In genomic region chr2L:3611762-3612424, dm6 we compare ENCODE assay signal across 1 fruit fly cellular context.
TF ChIP-seq lines count a peak whose summit lies in the region.

No protein-coding gene starts in this region.

TF ChIP-seq in whole organism, embryonic, 481 proteins besides CTCF, POLR2A, EP300 and RAD21 (continued from another document):
- TF ChIP-seq rib (GFP tag; IDR thresholded peaks at IDR 0.05; lab: Robert Waterston, UW) (0 out of 2 replicates have a peak, but pooled peaks have one; percentile 34), pan (optimal IDR thresholded peaks at IDR 0.05; lab: Kevin White, UChicago) (no peak), pan (GFP tag; optimal IDR thresholded peaks at IDR 0.05 in 1 of 2, IDR thresholded peaks at IDR 0.05 in 1 of 2) (peak in 1 of 2 experiments; percentile 58), bsh (GFP tag; optimal IDR thresholded peaks at IDR 0.05; lab: Kevin White, UChicago) (no peak), crol (GFP tag; IDR thresholded peaks at IDR 0.05; lab: Robert Waterston, UW) (0 out of 2 replicates have a peak, but pooled peaks have one; percentile 21), ssp (GFP tag; IDR thresholded peaks at IDR 0.05; lab: Robert Waterston, UW) (no peak), Deaf1 (tag; optimal IDR thresholded peaks at IDR 0.05; lab: Kevin White, UChicago) (peak; percentile 21), Nf-YA (GFP tag; IDR thresholded peaks at IDR 0.05; lab: Robert Waterston, UW) (0 out of 2 replicates have a peak, but pooled peaks have one; percentile 24), z (GFP tag; IDR thresholded peaks at IDR 0.05; lab: Robert Waterston, UW) (0 out of 3 replicates have a peak, but pooled peaks have one; percentile 24), ken (GFP tag; IDR thresholded peaks at IDR 0.05; lab: Robert Waterston, UW) (0 out of 3 replicates have a peak, but pooled peaks have one; percentile 11), CG6654 (GFP tag; optimal IDR thresholded peaks at IDR 0.05; lab: Kevin White, UChicago) (no peak)
